Fruit fly (Drosophila melanogaster) whole organism: Measurements from ENCODE around the gene psidin.

ENCODE experiments used
- CG8478 ChIP-seq: fragments of >200 bp; optimal IDR thresholded peaks from 2 replicates; lab custom pipeline; 2018; ENCODE audit warnings: inconsistent platforms
- Dll ChIP-seq: fragments of >200 bp; optimal IDR thresholded peaks from 2 replicates; lab custom pipeline; 2017
- EcR ChIP-seq, 2 experiments: fragments of >200 bp; optimal IDR thresholded peaks; 2 replicates each; lab custom pipeline; 2017; ENCODE audit warnings: missing biosample characterization in 2 of 2, missing genetic modification characterization in 2 of 2, missing genetic modification reagents in 2 of 2
- pan ChIP-seq: fragments of >200 bp; optimal IDR thresholded peaks from 2 replicates; lab custom pipeline; 2017
- psq ChIP-seq: fragments of >200 bp; optimal IDR thresholded peaks from 2 replicates; lab custom pipeline; 2017
- usp ChIP-seq: fragments of >200 bp; optimal IDR thresholded peaks from 2 replicates; lab custom pipeline; 2017; ENCODE audit warnings: missing biosample characterization, missing genetic modification characterization, mixed read lengths

psidin gene

DNA sequence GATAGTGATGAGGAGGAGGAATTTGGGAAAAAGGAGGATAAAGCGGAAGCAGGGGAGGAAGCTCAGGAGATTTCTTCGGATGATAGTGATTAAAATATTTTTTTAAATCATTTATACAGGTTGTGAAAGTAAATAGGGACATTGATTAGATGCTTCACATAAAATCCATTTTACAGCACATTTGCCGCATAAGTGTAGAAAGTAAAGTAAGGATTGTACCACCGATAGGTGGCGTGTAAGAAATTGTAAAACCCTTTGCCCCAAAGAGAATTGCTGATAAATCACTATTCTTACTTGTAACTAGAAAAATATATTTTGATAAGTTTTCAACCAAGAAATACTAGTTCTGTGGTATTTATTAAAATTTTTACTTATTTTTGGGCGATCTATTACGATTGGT, 37.5 kb downstream of the psidin start:
- TF ChIP-seq pan (no peak), usp (GFP tag; lab: Kevin White, UChicago) (no peak)

DNA sequence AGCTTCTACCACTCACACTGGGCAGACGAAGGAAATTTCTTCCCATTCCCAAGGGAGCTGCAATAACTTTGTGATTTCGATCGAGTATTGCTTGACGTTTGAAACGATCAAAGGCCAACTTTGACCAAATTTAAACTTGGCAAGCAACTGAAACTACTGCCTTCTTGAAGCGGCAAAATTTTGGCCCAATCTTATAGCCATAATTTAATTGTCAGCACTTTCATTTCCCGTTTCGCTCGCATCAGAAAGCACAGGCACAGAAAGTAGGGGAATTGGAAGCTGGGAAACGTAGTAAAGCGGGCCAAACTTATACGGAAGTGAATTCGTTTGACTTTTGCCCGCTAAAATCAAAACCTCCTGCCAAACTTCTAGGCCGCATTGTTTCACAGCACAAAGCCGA, 38.1 kb downstream of the psidin start, which contains the start of gene CG4390:
Gene CG4390 (minus strand): TSS at position 101 of the 400 bp plus-strand sequence.
- no peak for TF ChIP-seq usp (GFP tag; lab: Kevin White, UChicago)
- TF ChIP-seq CG8478 (lab: Kevin White, UChicago), result no peak
- TF ChIP-seq EcR (GFP tag; optimal IDR thresholded peaks at IDR 0.05; lab: Kevin White, UChicago), result no peak
- TF ChIP-seq pan, result no peak
- no peak for TF ChIP-seq psq (lab: Kevin White, UChicago)
- TF ChIP-seq Dll (lab: Kevin White, UChicago), result no peak

DNA sequence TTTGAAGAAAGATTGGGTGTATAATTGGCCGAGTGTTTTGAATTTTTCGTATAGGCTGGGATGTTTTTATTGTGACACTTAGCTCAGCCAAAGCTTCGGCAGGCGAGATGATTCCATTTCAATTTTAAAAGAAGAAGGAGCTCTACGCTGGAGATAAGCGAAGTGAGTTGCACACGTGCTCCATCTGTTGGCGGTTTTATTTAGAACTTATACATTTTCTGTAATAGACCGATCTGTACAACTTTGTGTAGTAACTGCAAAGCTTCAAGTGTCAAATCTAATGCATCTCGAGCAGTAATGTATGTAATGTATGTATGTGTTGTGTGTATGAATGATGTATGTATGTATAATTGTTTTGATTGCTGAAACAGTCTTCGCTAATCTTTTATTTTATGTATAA, 44.9 kb downstream of the psidin start:
- no peak for TF ChIP-seq pan
- TF ChIP-seq Dll (lab: Kevin White, UChicago), result no peak
- no peak for TF ChIP-seq usp (GFP tag; lab: Kevin White, UChicago)
- TF ChIP-seq CG8478 (lab: Kevin White, UChicago), result no peak
- no peak for TF ChIP-seq EcR (GFP tag; optimal IDR thresholded peaks at IDR 0.05; lab: Kevin White, UChicago)
- TF ChIP-seq psq (lab: Kevin White, UChicago), result no peak
